Worm (Caenorhabditis elegans) whole organism, early embryonic: Measurements from ENCODE around the gene sipa-1.

Experiments
- F13C5.2 ChIP-seq: sonication (generic microtip); optimal IDR thresholded peaks from 2 replicates; lab custom pipeline; 2017; ENCODE audit warnings: mild to moderate bottlenecking, missing genetic modification characterization, inconsistent platforms, missing compliant biosample characterization
- ama-1 ChIP-seq: fragments of 150-350 bp; optimal IDR thresholded peaks from 2 replicates; lab custom pipeline; 2014
- ets-7 ChIP-seq: sonication (generic microtip); optimal IDR thresholded peaks from 2 replicates; lab custom pipeline; 2016; ENCODE audit warnings: missing genotype, missing genetic modification characterization, missing compliant biosample characterization
- flt-1 ChIP-seq: fragments of 200-800 bp; sonication (Bioruptor generic); IDR thresholded peaks from 2 replicates; pipeline ENCODE4 v1.3.6; 2022; ENCODE audit warnings: missing genetic modification characterization, missing compliant biosample characterization
- hmbx-1 ChIP-seq: sonication (generic microtip); optimal IDR thresholded peaks from 2 replicates; lab custom pipeline; 2016; ENCODE audit warnings: mild to moderate bottlenecking, missing genetic modification characterization, missing compliant biosample characterization
- hmg-4 ChIP-seq: fragments of 200-800 bp; sonication (Bioruptor generic); optimal IDR thresholded peaks from 2 replicates; lab custom pipeline; 2018; ENCODE audit warnings: mild to moderate bottlenecking, missing genetic modification characterization, missing compliant biosample characterization
- pes-1 ChIP-seq: fragments of 200-800 bp; sonication (Bioruptor generic); IDR thresholded peaks from 2 replicates; pipeline ENCODE4 v1.3.6; 2022; ENCODE audit warnings: missing genetic modification reagents, missing genetic modification characterization, missing compliant biosample characterization
- tbx-37 ChIP-seq: fragments of 200-800 bp; sonication (Bioruptor generic); conservative IDR thresholded peaks from 2 replicates; pipeline ENCODE4 v1.3.6; 2022; ENCODE audit warnings: missing genetic modification reagents, missing genetic modification characterization, missing compliant biosample characterization

DNA sequence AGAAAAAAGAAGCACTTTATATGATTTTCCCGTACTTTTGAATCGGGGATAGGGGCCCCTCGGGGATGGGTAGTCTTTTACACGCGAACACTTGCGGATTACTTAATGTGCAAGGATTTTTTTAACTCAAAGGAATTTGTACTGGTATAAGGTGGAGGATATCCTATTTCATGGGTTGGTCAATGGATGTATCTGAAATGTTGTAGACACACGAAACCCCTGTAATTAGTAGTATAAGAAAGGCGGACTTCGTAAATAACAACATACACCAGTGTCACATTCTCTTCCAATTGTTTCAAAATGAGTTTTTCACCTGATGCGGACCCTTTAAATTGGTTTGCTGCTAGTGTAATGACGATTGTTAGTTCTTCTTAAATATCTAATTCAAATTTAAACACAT, 43.7 kb downstream of the sipa-1 start, which contains the start of gene srx-80:
- TF ChIP-seq F13C5.2 (tag; lab: Kevin White, UChicago) (no peak), ama-1 (lab: Kevin White, UChicago) (no peak), hmg-4 (no peak), ets-7 (tag; lab: Kevin White, UChicago) (no peak), hmbx-1 (tag; lab: Kevin White, UChicago) (no peak), flt-1 (GFP tag; lab: Robert Waterston, UW) (no peak), tbx-37 (GFP tag; lab: Robert Waterston, UW) (no peak), pes-1 (GFP tag; lab: Robert Waterston, UW) (no peak)
